Worm (Caenorhabditis elegans) whole organism, young adult: ENCODE measurements around the gene prmt-9.

Experiments used
- ets-4 ChIP-seq: fragments of 200-800 bp; sonication (Bioruptor generic); optimal IDR thresholded peaks from 2 replicates; lab custom pipeline; 2018; ENCODE audit warnings: mild to moderate bottlenecking, missing genetic modification characterization, missing compliant biosample characterization
- ztf-22 ChIP-seq: fragments of 200-800 bp; sonication (Bioruptor generic); optimal IDR thresholded peaks from 2 replicates; lab custom pipeline; 2018; ENCODE audit warnings: mild to moderate bottlenecking, missing genetic modification characterization, moderate library complexity, missing compliant biosample characterization

ce11 chrIV:12640137-12640536, 44.0 kb downstream of the prmt-9 start, which contains the start of gene vha-7:
- TF ChIP-seq ztf-22 (GFP tag; lab: Kevin White, UChicago) (no peak), ets-4 (GFP tag; lab: Kevin White, UChicago) (no peak)
